Worm (Caenorhabditis elegans) whole organism, midembryonic: ENCODE data around the gene B0001.8.

Experiments used
- cog-1 ChIP-seq: sonication (generic microtip); optimal IDR thresholded peaks from 2 replicates; lab custom pipeline; 2016; ENCODE audit warnings: missing genetic modification characterization, missing compliant biosample characterization
- ref-1 ChIP-seq: fragments of 200-800 bp; sonication (Bioruptor generic); conservative IDR thresholded peaks from 2 replicates; pipeline ENCODE4 v1.3.6; 2022; ENCODE audit warnings: missing genetic modification reagents, missing genetic modification characterization, missing compliant biosample characterization

DNA sequence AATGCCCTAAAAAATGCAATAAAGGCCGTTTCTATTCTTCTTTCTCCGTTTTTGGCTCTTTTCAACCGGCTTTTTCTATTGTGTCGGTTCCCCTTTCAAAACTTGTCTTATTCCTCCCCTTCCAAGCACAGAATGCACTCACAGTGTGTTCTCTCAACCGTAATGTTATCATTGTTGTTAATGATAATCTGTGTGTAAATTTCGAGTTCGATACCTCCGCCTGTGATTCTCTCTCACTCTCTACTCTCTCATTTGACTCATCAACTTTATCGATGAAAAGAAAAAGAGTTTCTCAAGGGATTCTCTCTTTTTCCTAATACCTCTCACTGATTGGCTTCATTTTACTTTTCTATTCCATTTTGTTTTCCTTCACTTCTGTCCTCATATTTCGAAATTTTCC is 12.2 kb downstream of the B0001.8 start:
- TF ChIP-seq cog-1 (tag; lab: Kevin White, UChicago) (no peak), ref-1 (no peak)
